Worm (Caenorhabditis elegans): Measurements from ENCODE around the gene B0410.3.
"Not testable (repeated sequence)": the region's sequence is repeated elsewhere in the genome, so short reads cannot be mapped to it uniquely, and the experiment has no call there.

Gene B0410.3

ce11 chrX:2898256-2898655 is 7.0 kb upstream of the B0410.3 start, which contains the start of gene F52B10.3:
TSS of gene F52B10.3 (minus strand) at chrX:2898356.
- no peak for TF ChIP-seq ceh-36 (tag; optimal IDR thresholded peaks at IDR 0.05)
- TF ChIP-seq scrt-1 (GFP tag; IDR thresholded peaks at IDR 0.05): no peak
- TF ChIP-seq hmg-4 (GFP tag; optimal IDR thresholded peaks at IDR 0.05): no peak
- TF ChIP-seq ets-7 (tag; optimal IDR thresholded peaks at IDR 0.05): no peak
- TF ChIP-seq tbx-37 (GFP tag; conservative IDR thresholded peaks at IDR 0.05): no peak
- TF ChIP-seq ama-1 (optimal IDR thresholded peaks at IDR 0.05): no peak
- no peak for TF ChIP-seq ceh-13 (GFP tag; optimal IDR thresholded peaks at IDR 0.05)
- no peak for TF ChIP-seq aly-1 (tag; optimal IDR thresholded peaks at IDR 0.05)

DNA sequence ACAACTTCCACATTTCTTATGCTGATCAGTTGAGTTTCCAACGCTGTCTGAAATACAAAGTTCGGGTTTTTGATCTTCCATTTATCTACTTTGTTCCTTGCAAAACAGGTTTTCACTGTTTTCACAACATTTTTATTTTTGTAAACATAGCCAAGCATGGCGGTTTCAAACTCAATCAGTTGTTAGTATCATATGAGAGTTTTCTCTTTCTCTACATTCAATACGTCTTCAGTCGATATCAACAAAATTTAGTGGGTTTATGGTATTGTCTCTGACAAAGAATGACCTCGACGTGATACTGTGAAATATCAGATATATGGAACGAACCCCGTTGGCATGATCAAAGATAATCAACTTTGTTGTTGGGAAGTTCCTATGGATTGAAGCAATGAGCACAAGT is 4.4 kb upstream of the B0410.3 start:
- TF ChIP-seq scrt-1 (GFP tag; IDR thresholded peaks at IDR 0.05) (no peak), ceh-13 (GFP tag; optimal IDR thresholded peaks at IDR 0.05) (no peak), aly-1 (tag; optimal IDR thresholded peaks at IDR 0.05) (no peak), hnd-1 (tag; optimal IDR thresholded peaks at IDR 0.05) (no peak), hmg-4 (GFP tag; optimal IDR thresholded peaks at IDR 0.05) (no peak), B0310.2 (tag; optimal IDR thresholded peaks at IDR 0.05) (no peak), hmbx-1 (tag; optimal IDR thresholded peaks at IDR 0.05) (no peak), F13C5.2 (tag; optimal IDR thresholded peaks at IDR 0.05) (no peak), sea-1 (GFP tag; conservative IDR thresholded peaks at IDR 0.05) (no peak), flt-1 (GFP tag; IDR thresholded peaks at IDR 0.05) (no peak), ets-7 (tag; optimal IDR thresholded peaks at IDR 0.05) (no peak)

ce11 chrX:2894273-2894672 is 3.0 kb upstream of the B0410.3 start, which contains the start of gene B0410.1:
TSS of gene B0410.1 (plus strand) at chrX:2894573.
- not testable (repeated sequence) for TF ChIP-seq tbx-37 (GFP tag; conservative IDR thresholded peaks at IDR 0.05); tbx-11 (GFP tag; IDR thresholded peaks at IDR 0.05); tra-4 (tag; optimal IDR thresholded peaks at IDR 0.05)

- no peak for TF ChIP-seq B0310.2 (tag; optimal IDR thresholded peaks at IDR 0.05)
- no peak for TF ChIP-seq ets-7 (tag; optimal IDR thresholded peaks at IDR 0.05)
Observed at ce11 chrX:2893026-2893662, 1.9 kb upstream of the B0410.3 start.

- TF ChIP-seq ets-7 (tag; optimal IDR thresholded peaks at IDR 0.05) (no peak), hnd-1 (tag; optimal IDR thresholded peaks at IDR 0.05) (no peak), pes-1 (GFP tag; IDR thresholded peaks at IDR 0.05) (no peak), B0310.2 (tag; optimal IDR thresholded peaks at IDR 0.05) (no peak), ceh-13 (GFP tag; optimal IDR thresholded peaks at IDR 0.05) (no peak), scrt-1 (GFP tag; IDR thresholded peaks at IDR 0.05) (no peak), tra-4 (tag; optimal IDR thresholded peaks at IDR 0.05) (no peak), tbx-37 (GFP tag; conservative IDR thresholded peaks at IDR 0.05) (no peak)
Observed at ce11 chrX:2891879-2892278, 588 bp upstream of the B0410.3 start.

ce11 chrX:2890041-2890650 is 1.1 kb downstream of the B0410.3 start:
- TF ChIP-seq tra-4 (tag; optimal IDR thresholded peaks at IDR 0.05) (no peak), ama-1 (optimal IDR thresholded peaks at IDR 0.05) (no peak), F13C5.2 (tag; optimal IDR thresholded peaks at IDR 0.05) (no peak), sea-1 (GFP tag; conservative IDR thresholded peaks at IDR 0.05) (no peak), hmbx-1 (tag; optimal IDR thresholded peaks at IDR 0.05) (no peak), ceh-36 (tag; optimal IDR thresholded peaks at IDR 0.05) (no peak), scrt-1 (GFP tag; IDR thresholded peaks at IDR 0.05) (no peak), flt-1 (GFP tag; IDR thresholded peaks at IDR 0.05) (no peak), B0310.2 (tag; optimal IDR thresholded peaks at IDR 0.05) (no peak), aly-1 (tag; optimal IDR thresholded peaks at IDR 0.05) (no peak), tbx-11 (GFP tag; IDR thresholded peaks at IDR 0.05) (no peak), ets-7 (tag; optimal IDR thresholded peaks at IDR 0.05) (no peak), hnd-1 (tag; optimal IDR thresholded peaks at IDR 0.05) (no peak), pes-1 (GFP tag; IDR thresholded peaks at IDR 0.05) (no peak), tbx-37 (GFP tag; conservative IDR thresholded peaks at IDR 0.05) (no peak), ceh-13 (GFP tag; optimal IDR thresholded peaks at IDR 0.05) (no peak), hmg-4 (GFP tag; optimal IDR thresholded peaks at IDR 0.05) (no peak)

DNA sequence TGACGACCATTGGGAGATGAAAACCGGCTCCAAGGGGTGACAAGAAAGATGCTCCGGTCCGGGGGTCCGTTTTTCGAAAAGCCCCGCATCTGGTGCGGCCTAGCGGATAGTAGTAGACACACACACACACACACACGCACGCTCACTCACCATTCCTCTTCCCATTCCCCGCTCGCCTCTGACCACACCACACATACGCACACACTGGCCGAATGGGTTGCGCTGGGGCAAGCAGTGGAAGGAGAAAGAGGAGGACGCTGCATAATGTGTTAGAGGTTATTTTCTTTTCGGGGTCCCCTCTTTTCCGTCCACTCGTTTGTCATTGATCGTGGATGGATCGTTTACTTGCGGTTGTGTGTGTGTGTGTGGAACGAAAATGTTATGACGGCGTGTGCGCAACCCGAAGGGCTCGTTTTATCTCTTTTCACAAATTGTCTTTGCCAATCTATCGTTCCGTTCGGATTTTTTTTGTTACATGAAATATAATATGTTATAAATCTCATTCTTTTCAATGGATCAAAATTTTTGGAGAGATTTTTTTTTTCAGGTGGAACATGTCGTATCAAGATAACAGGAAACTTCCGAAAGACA is 5.9 kb downstream of the B0410.3 start, which contains the start of gene vang-1:
TSS of gene vang-1 (plus strand) at position 541 of the 591 bp plus-strand sequence.
- TF ChIP-seq F13C5.2 (tag; optimal IDR thresholded peaks at IDR 0.05) (peak; percentile 82), aly-1 (tag; optimal IDR thresholded peaks at IDR 0.05) (peak; percentile 11), sea-1 (GFP tag; conservative IDR thresholded peaks at IDR 0.05) (peak; percentile 73; the same call in 1 of the 2 replicates), tra-4 (tag; optimal IDR thresholded peaks at IDR 0.05) (no peak), hmg-4 (GFP tag; optimal IDR thresholded peaks at IDR 0.05) (peak; percentile 98), flt-1 (GFP tag; IDR thresholded peaks at IDR 0.05) (peak; percentile 42; the same call in 1 of the 2 replicates), ceh-36 (tag; optimal IDR thresholded peaks at IDR 0.05) (peak; percentile 30), B0310.2 (tag; optimal IDR thresholded peaks at IDR 0.05) (no peak), tbx-11 (GFP tag; IDR thresholded peaks at IDR 0.05) (0 out of 2 replicates have a peak, but pooled peaks have one; percentile 61), pes-1 (GFP tag; IDR thresholded peaks at IDR 0.05) (peak; percentile 64), hmbx-1 (tag; optimal IDR thresholded peaks at IDR 0.05) (no peak), tbx-37 (GFP tag; conservative IDR thresholded peaks at IDR 0.05) (peak; percentile 62), hnd-1 (tag; optimal IDR thresholded peaks at IDR 0.05) (peak; percentile 2), ets-7 (tag; optimal IDR thresholded peaks at IDR 0.05) (no peak)

Data from whole organism, early embryonic.